Worm (Caenorhabditis elegans): ENCODE measurements around the gene F49E12.10.

The F49E12.10 gene

DNA sequence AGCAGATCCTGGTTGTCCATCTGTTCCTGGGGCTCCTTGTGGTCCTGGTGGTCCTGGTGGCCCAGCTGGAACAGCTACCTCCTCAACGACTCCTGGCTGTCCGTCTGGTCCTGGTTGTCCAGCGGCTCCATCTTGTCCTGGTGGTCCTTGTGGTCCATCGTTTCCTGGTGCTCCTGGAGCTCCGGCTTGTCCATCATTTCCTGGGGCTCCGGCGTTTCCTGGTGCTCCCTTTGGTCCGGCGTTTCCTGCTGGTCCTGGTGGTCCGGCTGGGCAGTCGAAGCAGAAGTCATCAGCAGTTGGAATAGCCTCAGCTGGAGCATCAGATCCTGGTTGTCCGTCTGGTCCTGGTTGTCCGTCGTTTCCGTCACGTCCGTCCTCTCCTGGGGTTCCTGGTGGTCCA is 32.4 kb upstream of the F49E12.10 start:
- TF ChIP-seq nhr-12 (tag; optimal IDR thresholded peaks at IDR 0.05) = no peak
- no peak for TF ChIP-seq pha-4 (tag; optimal IDR thresholded peaks at IDR 0.05)
- TF ChIP-seq drap-1 (GFP tag; optimal IDR thresholded peaks at IDR 0.05) = no peak
- TF ChIP-seq sptf-1 (tag; optimal IDR thresholded peaks at IDR 0.05) = no peak
- no peak for TF ChIP-seq mls-2 (tag; optimal IDR thresholded peaks at IDR 0.05)
- TF ChIP-seq unc-39 (tag; optimal IDR thresholded peaks at IDR 0.05) = no peak
- no peak for TF ChIP-seq ceh-39 (tag; optimal IDR thresholded peaks at IDR 0.05)

DNA sequence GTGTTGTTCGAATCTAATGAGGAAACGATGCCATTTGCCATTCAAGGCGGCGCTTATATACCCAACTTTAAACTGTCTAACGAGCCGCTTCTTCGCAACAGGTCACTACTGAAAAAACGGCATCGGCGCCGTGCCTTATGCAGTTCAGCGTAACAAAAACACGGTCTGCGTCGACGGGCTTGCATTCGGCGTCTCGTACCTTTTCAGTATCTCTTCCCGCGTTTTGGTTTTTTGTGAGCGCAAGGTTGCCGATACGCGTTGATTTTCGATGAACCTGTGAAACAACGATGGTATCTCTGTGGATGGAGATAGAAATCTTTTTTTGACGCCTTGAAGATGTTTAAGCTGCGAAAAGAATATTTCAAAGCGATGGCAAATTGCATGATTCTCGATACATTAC is 31.5 kb upstream of the F49E12.10 start, which contains the start of gene col-77:
TSS of gene col-77 (minus strand) at position 32 of the 400 bp plus-strand sequence.
- TF ChIP-seq zip-8 (tag; optimal IDR thresholded peaks at IDR 0.05) = no peak
- no peak for TF ChIP-seq nhr-2 (tag; optimal IDR thresholded peaks at IDR 0.05)
- TF ChIP-seq hlh-1 (tag; optimal IDR thresholded peaks at IDR 0.05) = no peak
- TF ChIP-seq bed-3 (GFP tag; optimal IDR thresholded peaks at IDR 0.05) = no peak
- no peak for TF ChIP-seq sptf-1 (tag; optimal IDR thresholded peaks at IDR 0.05)

DNA sequence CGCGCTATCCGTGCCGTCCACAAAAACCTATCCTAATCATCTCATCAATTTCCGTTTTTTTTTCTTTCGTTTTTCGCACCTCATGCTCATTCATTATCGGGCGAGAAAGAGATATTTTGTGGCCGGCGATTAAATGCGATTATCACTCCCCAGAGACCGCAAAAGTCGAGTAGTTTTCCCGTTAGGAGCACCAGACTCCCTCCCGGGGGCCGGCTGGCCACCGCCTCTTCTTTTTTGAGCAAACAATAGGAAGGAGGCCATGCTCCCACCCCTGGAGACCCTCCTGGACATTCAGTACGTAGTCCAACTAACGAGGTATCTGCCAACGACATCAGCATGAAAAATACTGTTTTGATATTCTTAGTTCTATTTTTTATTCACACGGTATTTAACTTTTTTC is 30.4 kb upstream of the F49E12.10 start, which contains the start of gene M195.2:
TSS of gene M195.2 (plus strand) at position 301 of the 400 bp plus-strand sequence.
- TF ChIP-seq mab-5 (tag; optimal IDR thresholded peaks at IDR 0.05) = no peak
- TF ChIP-seq nhr-28 (tag; optimal IDR thresholded peaks at IDR 0.05) = no peak
- no peak for TF ChIP-seq tbx-8 (GFP tag; optimal IDR thresholded peaks at IDR 0.05)
- TF ChIP-seq ces-1 (GFP tag; optimal IDR thresholded peaks at IDR 0.05) = no peak
- TF ChIP-seq blmp-1 (tag; optimal IDR thresholded peaks at IDR 0.05) = no peak
- no peak for TF ChIP-seq ceh-83 (GFP tag; optimal IDR thresholded peaks at IDR 0.05)
- no peak for TF ChIP-seq lin-13 (tag; optimal IDR thresholded peaks at IDR 0.05)
- TF ChIP-seq sem-2 (GFP tag; optimal IDR thresholded peaks at IDR 0.05) = no peak
- no peak for TF ChIP-seq sptf-1 (tag; optimal IDR thresholded peaks at IDR 0.05)
- no peak for TF ChIP-seq M03D4.4 (tag; optimal IDR thresholded peaks at IDR 0.05)
- TF ChIP-seq unc-120 (tag; optimal IDR thresholded peaks at IDR 0.05; ENCODE audit: poor library complexity, severe bottlenecking) = no peak
- TF ChIP-seq nhr-2 (tag; optimal IDR thresholded peaks at IDR 0.05) = no peak

DNA sequence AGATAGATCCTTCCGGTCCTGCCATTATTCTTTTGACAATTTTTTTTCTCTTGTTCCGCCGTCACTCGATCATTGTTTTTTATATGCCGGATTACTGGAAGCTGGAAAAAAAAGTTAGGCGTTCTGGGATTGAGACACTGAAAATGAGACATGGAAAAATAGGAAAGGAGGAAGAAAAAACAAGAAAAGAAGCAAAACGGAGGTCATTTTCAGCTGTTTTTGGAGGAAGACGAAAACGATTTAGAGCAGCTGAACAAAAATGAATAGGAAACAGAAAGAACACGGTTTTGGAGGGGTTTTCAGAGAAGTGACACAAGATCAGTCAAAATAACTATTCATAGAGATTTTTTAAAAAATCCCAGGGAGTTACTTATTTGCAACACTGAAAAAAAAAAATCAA is 21.8 kb upstream of the F49E12.10 start, which contains the start of gene amt-3:
TSS of gene amt-3 (minus strand) at position 101 of the 400 bp plus-strand sequence.
- TF ChIP-seq flh-1 (GFP tag; optimal IDR thresholded peaks at IDR 0.05) (no peak), ces-1 (GFP tag; optimal IDR thresholded peaks at IDR 0.05) (no peak), bed-3 (GFP tag; optimal IDR thresholded peaks at IDR 0.05) (no peak), hlh-1 (tag; optimal IDR thresholded peaks at IDR 0.05) (no peak), nhr-76 (tag; optimal IDR thresholded peaks at IDR 0.05) (no peak), unc-39 (tag; optimal IDR thresholded peaks at IDR 0.05) (no peak), elt-1 (tag; optimal IDR thresholded peaks at IDR 0.05; ENCODE audit: borderline replicate concordance, insufficient read depth) (no peak), elt-3 (tag; optimal IDR thresholded peaks at IDR 0.05) (no peak), mab-5 (tag; optimal IDR thresholded peaks at IDR 0.05) (no peak), pha-4 (tag; optimal IDR thresholded peaks at IDR 0.05) (no peak), sem-2 (GFP tag; optimal IDR thresholded peaks at IDR 0.05) (no peak), sptf-1 (tag; optimal IDR thresholded peaks at IDR 0.05) (no peak), unc-62 (GFP tag; optimal IDR thresholded peaks at IDR 0.05) (no peak), zip-8 (tag; optimal IDR thresholded peaks at IDR 0.05) (no peak)

DNA sequence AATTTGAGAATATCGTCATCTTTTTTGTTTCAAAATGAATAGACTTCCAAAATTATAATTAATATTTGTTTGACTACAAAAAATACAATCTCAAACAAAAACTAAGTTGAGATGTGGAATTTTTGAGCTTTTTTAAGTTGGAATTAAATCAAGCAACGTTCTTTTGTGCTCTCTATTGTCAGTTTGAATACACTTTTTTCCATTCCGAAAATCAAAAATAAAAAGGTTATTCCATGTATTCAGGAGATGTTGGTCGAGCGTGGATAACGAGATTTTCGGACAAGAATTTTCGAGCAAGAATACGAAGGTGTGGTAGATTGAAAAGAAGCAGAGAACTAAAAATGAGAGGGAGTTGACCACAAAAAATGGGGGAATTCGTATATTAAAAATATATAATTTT is 20.7 kb upstream of the F49E12.10 start:
- TF ChIP-seq M03D4.4 (tag; optimal IDR thresholded peaks at IDR 0.05) (no peak), ces-1 (GFP tag; optimal IDR thresholded peaks at IDR 0.05) (peak; percentile 38)

DNA sequence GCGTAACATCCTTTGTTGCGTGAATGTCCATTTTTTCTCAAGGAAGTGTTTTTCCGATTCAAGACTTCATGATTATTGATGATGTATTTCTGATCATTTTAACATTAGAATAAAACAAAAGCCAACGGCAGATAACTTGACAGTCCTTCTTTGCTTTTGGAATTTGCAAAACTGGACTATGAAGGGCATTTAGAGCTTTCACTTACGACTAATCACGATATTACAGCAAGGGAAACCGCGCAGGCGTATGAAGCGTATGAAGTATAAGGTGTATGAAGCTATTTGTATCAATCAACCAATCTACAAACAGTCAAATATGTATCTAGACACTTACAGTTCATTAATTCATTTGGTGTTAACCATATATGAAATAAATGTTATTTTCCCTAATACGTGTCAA is 13.1 kb upstream of the F49E12.10 start:
- no peak for TF ChIP-seq M03D4.4 (tag; optimal IDR thresholded peaks at IDR 0.05)

DNA sequence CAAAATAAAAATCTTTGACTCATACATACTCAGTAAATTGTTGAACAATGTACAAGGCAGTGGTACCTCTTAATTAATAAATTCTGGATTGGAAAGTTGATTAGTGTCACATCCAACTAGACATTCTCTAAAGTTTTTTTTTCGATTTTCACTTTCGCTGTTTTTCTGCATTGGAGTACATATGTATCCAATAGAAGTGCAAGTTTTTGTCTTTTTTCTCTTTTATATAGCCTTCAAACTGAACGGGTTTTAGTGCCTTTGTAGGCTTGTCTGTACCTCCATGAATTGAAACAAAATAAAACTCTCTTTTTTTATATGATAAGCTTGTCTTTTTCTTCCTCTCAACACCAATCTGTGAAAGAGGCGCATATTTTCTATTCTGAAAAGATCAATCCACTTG is 10.7 kb upstream of the F49E12.10 start:
- TF ChIP-seq pha-4 (tag; optimal IDR thresholded peaks at IDR 0.05) (no peak), tbx-8 (GFP tag; optimal IDR thresholded peaks at IDR 0.05) (no peak), lin-13 (tag; optimal IDR thresholded peaks at IDR 0.05) (no peak)

DNA sequence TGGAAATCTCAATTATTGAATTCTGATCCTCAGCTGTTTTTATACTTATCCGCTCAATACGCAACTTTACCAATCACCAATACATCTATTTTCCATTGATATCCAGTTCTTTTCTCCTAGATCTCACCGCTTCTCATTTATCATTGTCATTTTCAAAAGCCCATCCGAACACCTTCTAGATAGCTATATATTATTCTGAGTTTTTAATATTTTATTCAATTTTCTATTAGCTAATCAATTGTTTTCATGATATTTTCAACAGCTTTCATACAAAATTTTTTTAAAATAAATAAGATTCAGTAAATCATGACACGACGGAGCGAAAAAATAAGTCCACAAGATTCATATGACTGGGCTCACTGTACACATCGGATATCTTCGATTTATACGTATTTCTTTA is 9.7 kb upstream of the F49E12.10 start, which contains the start of gene F49E12.12:
TSS of gene F49E12.12 (plus strand) at position 301 of the 400 bp plus-strand sequence.
- TF ChIP-seq nhr-2 (tag; optimal IDR thresholded peaks at IDR 0.05) (no peak), lin-13 (tag; optimal IDR thresholded peaks at IDR 0.05) (no peak), lsy-2 (tag; optimal IDR thresholded peaks at IDR 0.05) (no peak), ztf-11 (tag; optimal IDR thresholded peaks at IDR 0.05) (no peak), ceh-43 (GFP tag; optimal IDR thresholded peaks at IDR 0.05) (no peak), unc-62 (GFP tag; optimal IDR thresholded peaks at IDR 0.05) (no peak), nhr-28 (tag; optimal IDR thresholded peaks at IDR 0.05) (no peak), ceh-39 (tag; optimal IDR thresholded peaks at IDR 0.05) (no peak), elt-1 (tag; optimal IDR thresholded peaks at IDR 0.05; ENCODE audit: borderline replicate concordance, insufficient read depth) (no peak), flh-1 (GFP tag; optimal IDR thresholded peaks at IDR 0.05) (no peak), mls-2 (tag; optimal IDR thresholded peaks at IDR 0.05) (no peak), tbx-8 (GFP tag; optimal IDR thresholded peaks at IDR 0.05) (no peak), ham-2 (GFP tag; optimal IDR thresholded peaks at IDR 0.05) (no peak), M03D4.4 (tag; optimal IDR thresholded peaks at IDR 0.05) (no peak)

Measured in whole organism, mixed stage, embryonic.